Worm (Caenorhabditis elegans): ENCODE measurements around the gene F13H10.8.

ce11 chrIV:11051963-11052362, 31.6 kb downstream of the F13H10.8 start:
- TF ChIP-seq med-1 (GFP tag; optimal IDR thresholded peaks at IDR 0.05; ENCODE audit: insufficient read depth) (no peak), cog-1 (tag; optimal IDR thresholded peaks at IDR 0.05) (no peak), ztf-29 (GFP tag; IDR thresholded peaks at IDR 0.05) (no peak), T22C8.4 (GFP tag; IDR thresholded peaks at IDR 0.05) (no peak), klf-2 (GFP tag; conservative IDR thresholded peaks at IDR 0.05) (no peak)
